Worm (Caenorhabditis elegans) whole organism, early embryonic: ENCODE data around the gene Y43F8B.22.

ENCODE experiments used
- ama-1 ChIP-seq: fragments of 150-350 bp; optimal IDR thresholded peaks from 2 replicates; lab custom pipeline; 2014
- ceh-36 ChIP-seq: sonication (generic microtip); optimal IDR thresholded peaks from 2 replicates; lab custom pipeline; 2016; ENCODE audit warnings: missing genetic modification characterization, inconsistent platforms, missing compliant biosample characterization
- flt-1 ChIP-seq: fragments of 200-800 bp; sonication (Bioruptor generic); IDR thresholded peaks from 2 replicates; pipeline ENCODE4 v1.3.6; 2022; ENCODE audit warnings: missing genetic modification characterization, missing compliant biosample characterization
- hmbx-1 ChIP-seq: sonication (generic microtip); optimal IDR thresholded peaks from 2 replicates; lab custom pipeline; 2016; ENCODE audit warnings: mild to moderate bottlenecking, missing genetic modification characterization, missing compliant biosample characterization
- hnd-1 ChIP-seq: sonication (generic microtip); optimal IDR thresholded peaks from 2 replicates; lab custom pipeline; 2016; ENCODE audit warnings: missing genetic modification characterization, missing compliant biosample characterization
- scrt-1 ChIP-seq: fragments of 200-800 bp; sonication (Bioruptor generic); IDR thresholded peaks from 2 replicates; pipeline ENCODE4 v1.3.6; 2022; ENCODE audit warnings: missing genetic modification characterization, missing compliant biosample characterization
- tra-4 ChIP-seq: sonication (generic microtip); optimal IDR thresholded peaks from 2 replicates; lab custom pipeline; 2017; ENCODE audit warnings: missing genetic modification characterization, missing compliant biosample characterization

DNA sequence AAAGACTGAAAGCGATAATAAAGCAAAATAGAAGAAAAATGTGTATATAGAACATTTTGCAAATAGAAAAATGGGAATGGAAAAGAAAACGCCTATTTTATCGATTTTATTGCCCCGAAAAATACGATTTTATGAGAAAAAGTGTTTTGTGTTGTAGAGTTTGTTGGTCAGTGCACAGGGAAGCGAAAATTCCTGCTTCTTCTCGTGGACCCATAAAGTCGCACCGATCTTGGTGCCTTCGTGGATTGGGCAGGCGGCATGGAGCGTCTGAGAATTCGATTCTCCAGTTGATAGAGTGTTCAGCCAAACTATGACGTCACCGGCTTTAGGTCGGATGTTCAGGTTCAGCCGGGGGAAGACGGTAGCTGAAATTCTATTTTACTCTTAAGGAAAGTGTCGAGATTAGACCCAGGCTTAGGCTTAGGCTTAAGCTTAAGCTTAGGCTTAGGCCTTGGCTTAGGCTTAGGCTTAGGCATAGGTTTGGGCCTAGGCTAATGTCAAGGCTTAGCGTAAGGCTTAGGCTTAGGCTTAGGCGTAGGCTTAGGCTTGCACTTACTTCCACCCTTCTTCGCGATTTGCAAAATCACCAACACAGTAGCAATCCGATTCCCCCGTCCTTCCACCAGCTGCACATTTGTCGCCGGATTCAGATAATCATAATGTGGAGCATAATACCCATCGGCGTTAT, 29.8 kb downstream of the Y43F8B.22 start, which contains the start of gene Y43F8B.19:
- TF ChIP-seq flt-1 (GFP tag; lab: Robert Waterston, UW) (no peak), tra-4 (no peak), ceh-36 (peak; percentile 63), hmbx-1 (tag; lab: Kevin White, UChicago) (no peak), scrt-1 (GFP tag; lab: Robert Waterston, UW) (no peak), ama-1 (no peak), hnd-1 (tag; lab: Kevin White, UChicago) (no peak)
